Worm (Caenorhabditis elegans) whole organism, L2 larva: ENCODE results near the gene F44F4.3.

Experiments
- R02D3.7 ChIP-seq: fragments of 150-350 bp; optimal IDR thresholded peaks from 2 replicates; lab custom pipeline; 2014; ENCODE audit warnings: missing biosample characterization, missing genetic modification characterization
- ama-1 ChIP-seq: fragments of 150-350 bp; optimal IDR thresholded peaks from 2 replicates; lab custom pipeline; 2018; ENCODE audit warnings: inconsistent platforms
- elt-3 ChIP-seq: sonication (generic microtip); optimal IDR thresholded peaks from 2 replicates; lab custom pipeline; 2017; ENCODE audit warnings: missing biosample characterization, missing genetic modification characterization
- lin-11 ChIP-seq: fragments of 150-350 bp; sonication (generic microtip); optimal IDR thresholded peaks from 2 replicates; lab custom pipeline; 2014; ENCODE audit warnings: missing biosample characterization, missing genetic modification characterization, inconsistent platforms, mixed read lengths
- lin-13 ChIP-seq: fragments of 150-350 bp; optimal IDR thresholded peaks from 2 replicates; lab custom pipeline; 2014; ENCODE audit warnings: missing biosample characterization, missing genetic modification reagents, missing genetic modification characterization
- nhr-11 ChIP-seq: fragments of 150-350 bp; optimal IDR thresholded peaks from 2 replicates; lab custom pipeline; 2014; ENCODE audit warnings: missing biosample characterization, missing genetic modification characterization
- nhr-23 ChIP-seq: fragments of 150-350 bp; optimal IDR thresholded peaks from 2 replicates; lab custom pipeline; 2014; ENCODE audit warnings: missing biosample characterization, missing genetic modification reagents, missing genetic modification characterization
- nhr-237 ChIP-seq: fragments of 150-350 bp; optimal IDR thresholded peaks from 2 replicates; lab custom pipeline; 2014; ENCODE audit warnings: missing biosample characterization, missing genetic modification characterization
- nhr-77 ChIP-seq: fragments of 150-350 bp; optimal IDR thresholded peaks from 2 replicates; lab custom pipeline; 2014; ENCODE audit warnings: missing biosample characterization, missing genetic modification characterization
- unc-62 ChIP-seq: fragments of 150-350 bp; optimal IDR thresholded peaks from 2 replicates; lab custom pipeline; 2014; ENCODE audit warnings: missing biosample characterization, missing genetic modification reagents, missing genetic modification characterization
- ztf-4 ChIP-seq: fragments of 150-350 bp; optimal IDR thresholded peaks from 2 replicates; lab custom pipeline; 2014; ENCODE audit warnings: missing biosample characterization, missing genetic modification characterization

- no peak for TF ChIP-seq nhr-237 (tag; lab: Kevin White, UChicago)
- TF ChIP-seq elt-3 (tag; lab: Kevin White, UChicago), result no peak
- no peak for TF ChIP-seq unc-62 (GFP tag; lab: Kevin White, UChicago)
- TF ChIP-seq nhr-23 (tag; lab: Kevin White, UChicago), result no peak
- TF ChIP-seq nhr-11 (tag; lab: Kevin White, UChicago), result no peak
- TF ChIP-seq lin-13, result peak; percentile 74
- TF ChIP-seq lin-11 (tag; lab: Kevin White, UChicago), result peak; percentile 53
- peak; percentile 39 for TF ChIP-seq ztf-4 (tag; lab: Kevin White, UChicago)
- TF ChIP-seq R02D3.7 (tag; lab: Kevin White, UChicago), result peak; percentile 24
- TF ChIP-seq nhr-77 (tag; lab: Kevin White, UChicago), result no peak
- no peak for TF ChIP-seq ama-1 (lab: Kevin White, UChicago)
Observed at ce11 chrII:10840067-10840466, 45.7 kb downstream of the F44F4.3 start.
